Worm (Caenorhabditis elegans) whole organism, L1 larva: ENCODE measurements around the gene der-2.

Experiments
- C04F5.9 ChIP-seq: sonication (generic microtip); optimal IDR thresholded peaks from 2 replicates; lab custom pipeline; 2016; ENCODE audit warnings: missing genetic modification characterization, missing compliant biosample characterization
- C16A3.4 ChIP-seq: fragments of 150-350 bp; optimal IDR thresholded peaks from 2 replicates; lab custom pipeline; 2014; ENCODE audit warnings: missing biosample characterization, missing genetic modification characterization
- C34B4.2 ChIP-seq: sonication (generic microtip); optimal IDR thresholded peaks from 2 replicates; lab custom pipeline; 2017; ENCODE audit warnings: mild to moderate bottlenecking, missing genetic modification characterization, missing compliant biosample characterization
- blmp-1 ChIP-seq: fragments of 150-350 bp; optimal IDR thresholded peaks from 2 replicates; lab custom pipeline; 2014; ENCODE audit warnings: missing biosample characterization, missing genetic modification characterization
- ceh-82 ChIP-seq, 3 experiments: fragments of 150-350 bp in 1 of 3; sonication (generic microtip) in 2 of 3; optimal IDR thresholded peaks; 2 replicates each; lab custom pipeline; 2014 to 2017; ENCODE audit warnings: missing biosample characterization in 3 of 3, missing genetic modification characterization in 3 of 3
- ceh-90 ChIP-seq: sonication (generic microtip); optimal IDR thresholded peaks from 2 replicates; lab custom pipeline; 2016; ENCODE audit warnings: missing genetic modification characterization, missing compliant biosample characterization
- efl-1 ChIP-seq, 4 experiments: fragments of 150-350 bp; optimal IDR thresholded peaks in 3 of 4; peaks in 1 of 4; 1 replicate in 1 of 4; 2 replicates in 3 of 4; lab custom pipeline; 2014; ENCODE audit warnings: missing biosample characterization in 2 of 4, missing genetic modification characterization in 2 of 4, missing genetic modification reagents in 2 of 4
- egl-27 ChIP-seq, 2 experiments: fragments of 150-350 bp in 1 of 2; sonication (generic microtip); optimal IDR thresholded peaks; 3 replicates each; lab custom pipeline; 2017 to 2018; ENCODE audit warnings: missing biosample characterization in 2 of 2, missing genetic modification characterization in 2 of 2, missing genetic modification reagents in 2 of 2
- elt-3 ChIP-seq, 6 experiments: fragments of 150-350 bp in 1 of 6; sonication (generic microtip); optimal IDR thresholded peaks; 2 replicates each; lab custom pipeline; 2017 to 2018; ENCODE audit warnings: missing biosample characterization in 6 of 6, missing genetic modification characterization in 6 of 6, inconsistent platforms in 1 of 6
- fkh-10 ChIP-seq: sonication (generic microtip); optimal IDR thresholded peaks from 2 replicates; lab custom pipeline; 2017; ENCODE audit warnings: missing biosample characterization, missing genetic modification reagents, missing genetic modification characterization
- fkh-4 ChIP-seq: sonication (generic microtip); optimal IDR thresholded peaks from 2 replicates; lab custom pipeline; 2016; ENCODE audit warnings: missing compliant biosample characterization, missing genetic modification characterization, borderline replicate concordance
- irx-1 ChIP-seq: sonication (generic microtip); optimal IDR thresholded peaks from 2 replicates; lab custom pipeline; 2016; ENCODE audit warnings: missing genetic modification characterization, missing compliant biosample characterization
- jun-1 ChIP-seq: fragments of 150-350 bp; optimal IDR thresholded peaks from 2 replicates; lab custom pipeline; 2014; ENCODE audit warnings: missing biosample characterization, missing genetic modification reagents, missing genetic modification characterization
- lin-13 ChIP-seq: fragments of 150-350 bp; optimal IDR thresholded peaks from 2 replicates; lab custom pipeline; 2014; ENCODE audit warnings: missing biosample characterization, missing genetic modification reagents, missing genetic modification characterization
- lin-14 ChIP-seq: fragments of 200-800 bp; sonication (Bioruptor generic); optimal IDR thresholded peaks from 2 replicates; lab custom pipeline; 2018; ENCODE audit warnings: mild to moderate bottlenecking, missing genetic modification characterization, moderate library complexity, missing compliant biosample characterization
- lin-15B ChIP-seq: fragments of 150-350 bp; sonication (generic microtip); optimal IDR thresholded peaks from 3 replicates; lab custom pipeline; 2014; ENCODE audit warnings: missing biosample characterization, missing genetic modification characterization
- lin-35 ChIP-seq, 2 experiments: fragments of 150-350 bp; optimal IDR thresholded peaks; 2 replicates each; lab custom pipeline; 2014; ENCODE audit warnings: missing biosample characterization in 2 of 2, missing genetic modification characterization in 2 of 2, missing genetic modification reagents in 2 of 2
- lir-3 ChIP-seq: sonication (generic microtip); optimal IDR thresholded peaks from 2 replicates; lab custom pipeline; 2016; ENCODE audit warnings: mild to moderate bottlenecking, missing genetic modification characterization, moderate library complexity, missing compliant biosample characterization; ENCODE audit not compliant: poor library complexity
- lsy-2 ChIP-seq, 2 experiments: fragments of 150-350 bp; optimal IDR thresholded peaks; 2 replicates each; lab custom pipeline; 2014; ENCODE audit warnings: missing biosample characterization in 2 of 2, missing genetic modification characterization in 2 of 2
- mab-9 ChIP-seq: fragments of 200-800 bp; sonication (Bioruptor generic); IDR thresholded peaks from 2 replicates; pipeline ENCODE4 v1.3.6; 2022; ENCODE audit warnings: missing genetic modification reagents, missing genetic modification characterization, missing compliant biosample characterization
- mdl-1 ChIP-seq, 2 experiments: fragments of 150-350 bp; optimal IDR thresholded peaks; 2 replicates each; lab custom pipeline; 2014 to 2017; ENCODE audit warnings: missing biosample characterization in 2 of 2, missing genetic modification characterization in 2 of 2, inconsistent platforms in 1 of 2
- mep-1 ChIP-seq: fragments of 150-350 bp; optimal IDR thresholded peaks from 2 replicates; lab custom pipeline; 2014; ENCODE audit warnings: missing biosample characterization, missing genetic modification characterization
- nhr-19 ChIP-seq: fragments of 200-800 bp; sonication (Bioruptor generic); conservative IDR thresholded peaks from 2 replicates; pipeline ENCODE4 v1.3.6; 2022; ENCODE audit warnings: missing genetic modification characterization, missing compliant biosample characterization
- nhr-237 ChIP-seq: fragments of 150-350 bp; optimal IDR thresholded peaks from 2 replicates; lab custom pipeline; 2014; ENCODE audit warnings: missing biosample characterization, missing genetic modification characterization
- nhr-28 ChIP-seq: fragments of 150-350 bp; optimal IDR thresholded peaks from 2 replicates; lab custom pipeline; 2014; ENCODE audit warnings: missing biosample characterization, missing genetic modification characterization
- nhr-47 ChIP-seq: sonication (generic microtip); optimal IDR thresholded peaks from 2 replicates; lab custom pipeline; 2016; ENCODE audit warnings: mild to moderate bottlenecking, missing genetic modification characterization, moderate library complexity, missing compliant biosample characterization
- nhr-71 ChIP-seq: sonication (generic microtip); optimal IDR thresholded peaks from 2 replicates; lab custom pipeline; 2016; ENCODE audit warnings: mild to moderate bottlenecking, missing genetic modification characterization, moderate library complexity, missing compliant biosample characterization
- nhr-76 ChIP-seq: sonication (generic microtip); optimal IDR thresholded peaks from 2 replicates; lab custom pipeline; 2017; ENCODE audit warnings: missing biosample characterization, missing genetic modification characterization
- nhr-77 ChIP-seq: fragments of 150-350 bp; optimal IDR thresholded peaks from 2 replicates; lab custom pipeline; 2014; ENCODE audit warnings: missing biosample characterization, missing genetic modification characterization
- nhr-84 ChIP-seq: sonication (generic microtip); optimal IDR thresholded peaks from 2 replicates; lab custom pipeline; 2017; ENCODE audit warnings: missing biosample characterization, missing genetic modification characterization
- nhr-90 ChIP-seq: sonication (generic microtip); optimal IDR thresholded peaks from 2 replicates; lab custom pipeline; 2016; ENCODE audit warnings: mild to moderate bottlenecking, missing genetic modification characterization, missing compliant biosample characterization; ENCODE audit not compliant: poor library complexity
- pag-3 ChIP-seq: sonication (generic microtip); optimal IDR thresholded peaks from 2 replicates; lab custom pipeline; 2017; ENCODE audit warnings: missing genetic modification characterization, mild to moderate bottlenecking, missing compliant biosample characterization, antibody characterized with exemption, borderline replicate concordance; ENCODE audit not compliant: insufficient read depth
- pax-3 ChIP-seq: fragments of 200-800 bp; sonication (Bioruptor generic); optimal IDR thresholded peaks from 2 replicates; lab custom pipeline; 2018; ENCODE audit warnings: mild to moderate bottlenecking, missing genetic modification characterization, moderate library complexity, missing compliant biosample characterization
- pqm-1 ChIP-seq: sonication (generic microtip); optimal IDR thresholded peaks from 3 replicates; lab custom pipeline; 2017; ENCODE audit warnings: missing biosample characterization, missing genetic modification characterization
- skn-1 ChIP-seq: fragments of 150-350 bp; optimal IDR thresholded peaks from 2 replicates; lab custom pipeline; 2014; ENCODE audit warnings: missing biosample characterization, missing genetic modification characterization
- snu-23 ChIP-seq: sonication (generic microtip); optimal IDR thresholded peaks from 2 replicates; lab custom pipeline; 2016; ENCODE audit warnings: missing genetic modification characterization, missing compliant biosample characterization
- sptf-1 ChIP-seq: fragments of 150-350 bp; optimal IDR thresholded peaks from 2 replicates; lab custom pipeline; 2014; ENCODE audit warnings: missing biosample characterization, missing genetic modification characterization
- swsn-7 ChIP-seq: sonication (generic microtip); optimal IDR thresholded peaks from 2 replicates; lab custom pipeline; 2016; ENCODE audit warnings: missing genetic modification characterization, missing compliant biosample characterization
- unc-62 ChIP-seq: fragments of 150-350 bp; optimal IDR thresholded peaks from 2 replicates; lab custom pipeline; 2014; ENCODE audit warnings: missing biosample characterization, missing genetic modification reagents, missing genetic modification characterization
- unc-86 ChIP-seq: sonication (generic microtip); optimal IDR thresholded peaks from 2 replicates; lab custom pipeline; 2016; ENCODE audit warnings: missing genetic modification characterization, missing compliant biosample characterization
- unc-98 ChIP-seq: fragments of 200-800 bp; sonication (Bioruptor generic); IDR thresholded peaks from 2 replicates; pipeline ENCODE4 v1.3.6; 2022; ENCODE audit warnings: missing genetic modification characterization, missing compliant biosample characterization
- vab-15 ChIP-seq: sonication (generic microtip); optimal IDR thresholded peaks from 2 replicates; lab custom pipeline; 2017; ENCODE audit warnings: missing genotype, mild to moderate bottlenecking, missing genetic modification characterization, missing compliant biosample characterization
- zag-1 ChIP-seq: fragments of 150-350 bp; optimal IDR thresholded peaks from 2 replicates; lab custom pipeline; 2014; ENCODE audit warnings: missing biosample characterization, missing genetic modification characterization
- ztf-4 ChIP-seq: fragments of 150-350 bp; optimal IDR thresholded peaks from 2 replicates; lab custom pipeline; 2014; ENCODE audit warnings: missing biosample characterization, missing genetic modification characterization

The der-2 gene

ce11 chrIII:7272088-7272487 is 49.2 kb upstream of the der-2 start (continued):
- TF ChIP-seq C04F5.9 (tag; lab: Kevin White, UChicago), result no peak
- TF ChIP-seq mep-1 (tag; lab: Kevin White, UChicago), result peak; percentile 87
- TF ChIP-seq snu-23, result peak; percentile 76
- peak; percentile 62 for TF ChIP-seq lin-13 (GFP tag; lab: Kevin White, UChicago)
- no peak for TF ChIP-seq sptf-1 (tag; lab: Kevin White, UChicago)
- peak; percentile 68 for TF ChIP-seq nhr-19 (GFP tag; lab: Robert Waterston, UW)
- no peak for TF ChIP-seq ztf-4 (tag; lab: Kevin White, UChicago)
- no peak for TF ChIP-seq unc-62 (GFP tag; lab: Kevin White, UChicago)
- TF ChIP-seq nhr-76 (tag; lab: Kevin White, UChicago), result no peak
- TF ChIP-seq mdl-1 (tag; optimal IDR thresholded peaks at IDR 0.05; lab: Kevin White, UChicago), result peak in 1 of 2 experiments; percentile 87
- peak; percentile 65 for TF ChIP-seq skn-1
- TF ChIP-seq irx-1 (tag; lab: Kevin White, UChicago), result peak; percentile 24
- TF ChIP-seq C34B4.2, result no peak
- peak; percentile 56 for TF ChIP-seq lir-3 (tag; lab: Kevin White, UChicago)
- no peak for TF ChIP-seq mab-9 (GFP tag; lab: Robert Waterston, UW)
- peak; percentile 29 for TF ChIP-seq blmp-1 (tag; lab: Kevin White, UChicago)
- no peak for TF ChIP-seq nhr-237 (tag; lab: Kevin White, UChicago)
- TF ChIP-seq ceh-82 (tag; optimal IDR thresholded peaks at IDR 0.05; lab: Kevin White, UChicago), result no peak
- TF ChIP-seq jun-1 (tag; lab: Kevin White, UChicago), result peak; percentile 9
- no peak for TF ChIP-seq ceh-90
- TF ChIP-seq swsn-7 (tag; lab: Kevin White, UChicago), result peak; percentile 41
- TF ChIP-seq nhr-90 (tag; lab: Kevin White, UChicago), result peak; percentile 57
- TF ChIP-seq nhr-28 (tag; lab: Kevin White, UChicago), result no peak
- peak; percentile 38 to 61 for TF ChIP-seq lsy-2 (tag; optimal IDR thresholded peaks at IDR 0.05; lab: Kevin White, UChicago)
- peak; percentile 41 for TF ChIP-seq pax-3 (tag; lab: Kevin White, UChicago)
- TF ChIP-seq fkh-4 (tag; lab: Kevin White, UChicago), result no peak
- peak; percentile 36 to 67 for TF ChIP-seq lin-35 (GFP tag; optimal IDR thresholded peaks at IDR 0.05; lab: Kevin White, UChicago)
- TF ChIP-seq unc-98 (GFP tag; lab: Robert Waterston, UW), result no peak
- TF ChIP-seq C16A3.4, result peak; percentile 21
- TF ChIP-seq egl-27 (tag; optimal IDR thresholded peaks at IDR 0.05; lab: Kevin White, UChicago), result no peak
- TF ChIP-seq pqm-1 (tag; lab: Kevin White, UChicago), result no peak
- no peak for TF ChIP-seq vab-15 (tag; lab: Kevin White, UChicago)
- peak; percentile 50 for TF ChIP-seq unc-86
- no peak for TF ChIP-seq lin-15B
- TF ChIP-seq pag-3 (tag; lab: Kevin White, UChicago), result no peak
- no peak for TF ChIP-seq zag-1 (tag; lab: Kevin White, UChicago)
- peak; percentile 55 for TF ChIP-seq nhr-47

DNA sequence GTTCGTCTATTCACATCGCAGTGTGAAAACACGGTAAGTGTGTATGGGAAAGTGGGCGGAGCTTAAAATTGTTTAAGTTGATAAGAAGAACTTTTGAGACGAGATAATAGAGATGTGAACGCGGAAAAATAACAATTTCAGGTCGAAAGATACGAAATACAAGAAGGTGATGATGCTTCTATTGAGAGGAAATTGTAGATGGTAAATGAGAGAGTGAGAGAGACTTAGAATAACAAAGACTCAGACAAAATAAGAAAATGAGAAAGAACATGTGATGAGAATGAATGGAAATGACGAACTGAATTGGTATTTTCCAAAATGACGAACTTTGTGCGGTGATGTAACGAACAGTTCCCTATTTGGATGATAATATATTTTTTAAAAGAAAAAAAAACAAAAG is 48.2 kb upstream of the der-2 start:
- TF ChIP-seq nhr-71 (tag; lab: Kevin White, UChicago), result peak; percentile 9
- no peak for TF ChIP-seq blmp-1 (tag; lab: Kevin White, UChicago)
- no peak for TF ChIP-seq unc-98 (GFP tag; lab: Robert Waterston, UW)
- peak; percentile 34 for TF ChIP-seq lin-14 (GFP tag; lab: Kevin White, UChicago)
- TF ChIP-seq mep-1 (tag; lab: Kevin White, UChicago), result no peak
- no peak for TF ChIP-seq C34B4.2
- TF ChIP-seq elt-3 (tag; optimal IDR thresholded peaks at IDR 0.05; lab: Kevin White, UChicago), result peak in 1 of 6 experiments; percentile 53
- no peak for TF ChIP-seq nhr-84 (tag; lab: Kevin White, UChicago)
- no peak for TF ChIP-seq nhr-77
- no peak for TF ChIP-seq ztf-4 (tag; lab: Kevin White, UChicago)
- TF ChIP-seq efl-1 (optimal IDR thresholded peaks at IDR 0.05; lab: Kevin White, UChicago), result no peak
- peak; percentile 4 to 40 for TF ChIP-seq efl-1 (GFP tag; optimal IDR thresholded peaks at IDR 0.05 in 1 of 2; lab: Kevin White, UChicago)
- TF ChIP-seq lin-13 (GFP tag; lab: Kevin White, UChicago), result no peak
- peak in 1 of 2 experiments; percentile 47 for TF ChIP-seq lin-35 (GFP tag; optimal IDR thresholded peaks at IDR 0.05; lab: Kevin White, UChicago)
- TF ChIP-seq fkh-10 (GFP tag; lab: Kevin White, UChicago), result no peak
- peak; percentile 19 for TF ChIP-seq skn-1
- TF ChIP-seq, all 84 proteins: peak for 6
